Worm (Caenorhabditis elegans) whole organism, L3 larva: ENCODE measurements around the gene T06D8.2.

Experiments
- ceh-82 ChIP-seq: fragments of 150-350 bp; optimal IDR thresholded peaks from 2 replicates; lab custom pipeline; 2014; ENCODE audit warnings: missing biosample characterization, missing genetic modification characterization
- nhr-237 ChIP-seq: fragments of 150-350 bp; optimal IDR thresholded peaks from 2 replicates; lab custom pipeline; 2014; ENCODE audit warnings: missing biosample characterization, missing genetic modification characterization
- sea-2 ChIP-seq: fragments of 150-350 bp; sonication (generic microtip); optimal IDR thresholded peaks from 4 replicates; lab custom pipeline; 2014; ENCODE audit warnings: missing biosample characterization, missing genetic modification reagents, missing genetic modification characterization
- snpc-4 ChIP-seq: fragments of 150-350 bp; optimal IDR thresholded peaks from 2 replicates; lab custom pipeline; 2014; ENCODE audit warnings: missing biosample characterization, missing genetic modification characterization
- unc-62 ChIP-seq: fragments of 150-350 bp; sonication (generic microtip); optimal IDR thresholded peaks from 4 replicates; lab custom pipeline; 2014; ENCODE audit warnings: missing biosample characterization, missing genetic modification reagents, missing genetic modification characterization

- TF ChIP-seq ceh-82 (no peak), snpc-4 (tag; lab: Kevin White, UChicago) (no peak), unc-62 (GFP tag; lab: Kevin White, UChicago) (no peak), nhr-237 (tag; lab: Kevin White, UChicago) (no peak), sea-2 (GFP tag; lab: Kevin White, UChicago) (no peak)
Measured at ce11 chrII:11205783-11206182, 20.7 kb upstream of the T06D8.2 start.
